Worm (Caenorhabditis elegans) whole organism, L1 larva: ENCODE results near the gene pafo-1.

Experiments used
- C04F5.9 ChIP-seq: sonication (generic microtip); optimal IDR thresholded peaks from 2 replicates; lab custom pipeline; 2016; ENCODE audit warnings: missing genetic modification characterization, missing compliant biosample characterization
- C16A3.4 ChIP-seq: fragments of 150-350 bp; optimal IDR thresholded peaks from 2 replicates; lab custom pipeline; 2014; ENCODE audit warnings: missing biosample characterization, missing genetic modification characterization
- C34B4.2 ChIP-seq: sonication (generic microtip); optimal IDR thresholded peaks from 2 replicates; lab custom pipeline; 2017; ENCODE audit warnings: mild to moderate bottlenecking, missing genetic modification characterization, missing compliant biosample characterization
- F16B12.6 ChIP-seq: fragments of 150-350 bp; optimal IDR thresholded peaks from 2 replicates; lab custom pipeline; 2014; ENCODE audit warnings: missing biosample characterization, missing genetic modification characterization
- aha-1 ChIP-seq: fragments of 150-350 bp; optimal IDR thresholded peaks from 2 replicates; lab custom pipeline; 2014; ENCODE audit warnings: missing biosample characterization, missing genetic modification characterization
- alr-1 ChIP-seq: fragments of 200-800 bp; sonication (Bioruptor generic); optimal IDR thresholded peaks from 2 replicates; lab custom pipeline; 2018; ENCODE audit warnings: borderline replicate concordance, mild to moderate bottlenecking, missing genetic modification characterization, missing compliant biosample characterization
- ama-1 ChIP-seq: fragments of 150-350 bp; optimal IDR thresholded peaks from 2 replicates; lab custom pipeline; 2014
- ceh-63 ChIP-seq: fragments of 200-800 bp; sonication (Bioruptor generic); optimal IDR thresholded peaks from 2 replicates; lab custom pipeline; 2018; ENCODE audit warnings: mild to moderate bottlenecking, missing genetic modification characterization, missing compliant biosample characterization
- ceh-8 ChIP-seq: fragments of 200-800 bp; sonication (Bioruptor generic); optimal IDR thresholded peaks from 2 replicates; lab custom pipeline; 2018; ENCODE audit warnings: mild to moderate bottlenecking, missing genetic modification characterization, moderate library complexity, missing compliant biosample characterization
- ceh-82 ChIP-seq, 3 experiments: fragments of 150-350 bp in 1 of 3; sonication (generic microtip) in 2 of 3; optimal IDR thresholded peaks; 2 replicates each; lab custom pipeline; 2014 to 2017; ENCODE audit warnings: missing biosample characterization in 3 of 3, missing genetic modification characterization in 3 of 3
- ceh-88 ChIP-seq: fragments of 200-800 bp; sonication (Bioruptor generic); IDR thresholded peaks from 2 replicates; pipeline ENCODE4 v1.3.6; 2022; ENCODE audit warnings: missing genetic modification characterization, missing compliant biosample characterization
- ceh-90 ChIP-seq: sonication (generic microtip); optimal IDR thresholded peaks from 2 replicates; lab custom pipeline; 2016; ENCODE audit warnings: missing genetic modification characterization, missing compliant biosample characterization
- ces-1 ChIP-seq: fragments of 150-350 bp; optimal IDR thresholded peaks from 2 replicates; lab custom pipeline; 2014; ENCODE audit warnings: missing biosample characterization, missing genetic modification reagents, missing genetic modification characterization
- dsc-1 ChIP-seq: sonication (generic microtip); optimal IDR thresholded peaks from 2 replicates; lab custom pipeline; 2016; ENCODE audit warnings: mild to moderate bottlenecking, missing genetic modification characterization, missing compliant biosample characterization
- efl-1 ChIP-seq, 4 experiments: fragments of 150-350 bp; optimal IDR thresholded peaks in 3 of 4; peaks in 1 of 4; 1 replicate in 1 of 4; 2 replicates in 3 of 4; lab custom pipeline; 2014; ENCODE audit warnings: missing biosample characterization in 2 of 4, missing genetic modification characterization in 2 of 4, missing genetic modification reagents in 2 of 4
- egl-13 ChIP-seq: sonication (generic microtip); optimal IDR thresholded peaks from 2 replicates; lab custom pipeline; 2016; ENCODE audit warnings: missing genotype, missing genetic modification reagents, missing genetic modification characterization, missing compliant biosample characterization
- egl-27 ChIP-seq, 2 experiments: fragments of 150-350 bp in 1 of 2; sonication (generic microtip); optimal IDR thresholded peaks; 3 replicates each; lab custom pipeline; 2017 to 2018; ENCODE audit warnings: missing biosample characterization in 2 of 2, missing genetic modification characterization in 2 of 2, missing genetic modification reagents in 2 of 2
- elt-3 ChIP-seq, 6 experiments: fragments of 150-350 bp in 1 of 6; sonication (generic microtip); optimal IDR thresholded peaks; 2 replicates each; lab custom pipeline; 2017 to 2018; ENCODE audit warnings: missing biosample characterization in 6 of 6, missing genetic modification characterization in 6 of 6, inconsistent platforms in 1 of 6
- ets-5 ChIP-seq: fragments of 200-800 bp; sonication (Bioruptor generic); IDR thresholded peaks from 2 replicates; pipeline ENCODE4 v1.3.6; 2022; ENCODE audit warnings: missing genetic modification characterization, missing compliant biosample characterization
- fkh-10 ChIP-seq: sonication (generic microtip); optimal IDR thresholded peaks from 2 replicates; lab custom pipeline; 2017; ENCODE audit warnings: missing biosample characterization, missing genetic modification reagents, missing genetic modification characterization
- fkh-4 ChIP-seq: sonication (generic microtip); optimal IDR thresholded peaks from 2 replicates; lab custom pipeline; 2016; ENCODE audit warnings: missing compliant biosample characterization, missing genetic modification characterization, borderline replicate concordance
- fkh-8 ChIP-seq: sonication (generic microtip); optimal IDR thresholded peaks from 2 replicates; lab custom pipeline; 2016; ENCODE audit warnings: mild to moderate bottlenecking, missing genetic modification characterization, missing compliant biosample characterization
- fos-1 ChIP-seq: fragments of 150-350 bp; optimal IDR thresholded peaks from 2 replicates; lab custom pipeline; 2014; ENCODE audit warnings: missing biosample characterization, missing genetic modification characterization
- grh-1 ChIP-seq: fragments of 200-800 bp; sonication (Bioruptor generic); IDR thresholded peaks from 2 replicates; pipeline ENCODE4 v1.3.6; 2022; ENCODE audit warnings: missing genetic modification reagents, missing genetic modification characterization, missing compliant biosample characterization
- hlh-17 ChIP-seq: fragments of 200-800 bp; sonication (Bioruptor generic); optimal IDR thresholded peaks from 2 replicates; lab custom pipeline; 2018; ENCODE audit warnings: missing genetic modification characterization, mild to moderate bottlenecking, missing compliant biosample characterization, moderate library complexity, borderline replicate concordance
- hpl-2 ChIP-seq: fragments of 150-350 bp; optimal IDR thresholded peaks from 2 replicates; lab custom pipeline; 2014; ENCODE audit warnings: missing biosample characterization, missing genetic modification reagents, missing genetic modification characterization
- isw-1 ChIP-seq: fragments of 200-800 bp; sonication (Bioruptor generic); IDR thresholded peaks from 2 replicates; pipeline ENCODE4 v1.3.6; 2022; ENCODE audit warnings: missing genetic modification characterization, missing compliant biosample characterization
- lin-13 ChIP-seq: fragments of 150-350 bp; optimal IDR thresholded peaks from 2 replicates; lab custom pipeline; 2014; ENCODE audit warnings: missing biosample characterization, missing genetic modification reagents, missing genetic modification characterization
- lin-15B ChIP-seq: fragments of 150-350 bp; sonication (generic microtip); optimal IDR thresholded peaks from 3 replicates; lab custom pipeline; 2014; ENCODE audit warnings: missing biosample characterization, missing genetic modification characterization
- lin-35 ChIP-seq, 2 experiments: fragments of 150-350 bp; optimal IDR thresholded peaks; 2 replicates each; lab custom pipeline; 2014; ENCODE audit warnings: missing biosample characterization in 2 of 2, missing genetic modification characterization in 2 of 2, missing genetic modification reagents in 2 of 2
- lir-3 ChIP-seq: sonication (generic microtip); optimal IDR thresholded peaks from 2 replicates; lab custom pipeline; 2016; ENCODE audit warnings: mild to moderate bottlenecking, missing genetic modification characterization, moderate library complexity, missing compliant biosample characterization; ENCODE audit not compliant: poor library complexity
- lsy-2 ChIP-seq, 2 experiments: fragments of 150-350 bp; optimal IDR thresholded peaks; 2 replicates each; lab custom pipeline; 2014; ENCODE audit warnings: missing biosample characterization in 2 of 2, missing genetic modification characterization in 2 of 2
- mab-9 ChIP-seq: fragments of 200-800 bp; sonication (Bioruptor generic); IDR thresholded peaks from 2 replicates; pipeline ENCODE4 v1.3.6; 2022; ENCODE audit warnings: missing genetic modification reagents, missing genetic modification characterization, missing compliant biosample characterization
- mdl-1 ChIP-seq, 2 experiments: fragments of 150-350 bp; optimal IDR thresholded peaks; 2 replicates each; lab custom pipeline; 2014 to 2017; ENCODE audit warnings: missing biosample characterization in 2 of 2, missing genetic modification characterization in 2 of 2, inconsistent platforms in 1 of 2
- mef-2 ChIP-seq: fragments of 150-350 bp; optimal IDR thresholded peaks from 2 replicates; lab custom pipeline; 2014; ENCODE audit warnings: missing biosample characterization, missing genetic modification characterization
- nhr-11 ChIP-seq: fragments of 150-350 bp; optimal IDR thresholded peaks from 2 replicates; lab custom pipeline; 2014; ENCODE audit warnings: missing biosample characterization, missing genetic modification characterization
- nhr-12 ChIP-seq: sonication (generic microtip); optimal IDR thresholded peaks from 2 replicates; lab custom pipeline; 2017; ENCODE audit warnings: missing biosample characterization, missing genetic modification characterization
- nhr-20 ChIP-seq: sonication (generic microtip); optimal IDR thresholded peaks from 2 replicates; lab custom pipeline; 2016; ENCODE audit warnings: mild to moderate bottlenecking, missing genetic modification characterization, missing compliant biosample characterization
- nhr-28 ChIP-seq: fragments of 150-350 bp; optimal IDR thresholded peaks from 2 replicates; lab custom pipeline; 2014; ENCODE audit warnings: missing biosample characterization, missing genetic modification characterization
- nhr-47 ChIP-seq: sonication (generic microtip); optimal IDR thresholded peaks from 2 replicates; lab custom pipeline; 2016; ENCODE audit warnings: mild to moderate bottlenecking, missing genetic modification characterization, moderate library complexity, missing compliant biosample characterization
- nhr-77 ChIP-seq: fragments of 150-350 bp; optimal IDR thresholded peaks from 2 replicates; lab custom pipeline; 2014; ENCODE audit warnings: missing biosample characterization, missing genetic modification characterization
- nhr-85 ChIP-seq: sonication (generic microtip); peaks from one replicate; lab custom pipeline; 2016; ENCODE audit warnings: missing genetic modification characterization, inconsistent platforms, missing compliant biosample characterization
- pax-3 ChIP-seq: fragments of 200-800 bp; sonication (Bioruptor generic); optimal IDR thresholded peaks from 2 replicates; lab custom pipeline; 2018; ENCODE audit warnings: mild to moderate bottlenecking, missing genetic modification characterization, moderate library complexity, missing compliant biosample characterization
- pqm-1 ChIP-seq: sonication (generic microtip); optimal IDR thresholded peaks from 3 replicates; lab custom pipeline; 2017; ENCODE audit warnings: missing biosample characterization, missing genetic modification characterization
- skn-1 ChIP-seq: fragments of 150-350 bp; optimal IDR thresholded peaks from 2 replicates; lab custom pipeline; 2014; ENCODE audit warnings: missing biosample characterization, missing genetic modification characterization
- snpc-4 ChIP-seq: fragments of 150-350 bp; optimal IDR thresholded peaks from 2 replicates; lab custom pipeline; 2014; ENCODE audit warnings: missing biosample characterization, missing genetic modification characterization
- sox-4 ChIP-seq: sonication (generic microtip); optimal IDR thresholded peaks from 2 replicates; lab custom pipeline; 2016; ENCODE audit warnings: missing genetic modification characterization, missing compliant biosample characterization
- sup-37 ChIP-seq: fragments of 200-800 bp; sonication (Bioruptor generic); optimal IDR thresholded peaks from 2 replicates; lab custom pipeline; 2018; ENCODE audit warnings: mild to moderate bottlenecking, missing genetic modification characterization, missing compliant biosample characterization
- swsn-7 ChIP-seq: sonication (generic microtip); optimal IDR thresholded peaks from 2 replicates; lab custom pipeline; 2016; ENCODE audit warnings: missing genetic modification characterization, missing compliant biosample characterization
- tbx-2 ChIP-seq: sonication (generic microtip); optimal IDR thresholded peaks from 2 replicates; lab custom pipeline; 2016; ENCODE audit warnings: missing genetic modification characterization, missing compliant biosample characterization
- tlp-1 ChIP-seq: fragments of 150-350 bp; optimal IDR thresholded peaks from 2 replicates; lab custom pipeline; 2014; ENCODE audit warnings: missing biosample characterization, missing genetic modification characterization
- unc-130 ChIP-seq: fragments of 150-350 bp; optimal IDR thresholded peaks from 2 replicates; lab custom pipeline; 2017; ENCODE audit warnings: missing biosample characterization, missing genetic modification characterization, inconsistent platforms
- unc-98 ChIP-seq: fragments of 200-800 bp; sonication (Bioruptor generic); IDR thresholded peaks from 2 replicates; pipeline ENCODE4 v1.3.6; 2022; ENCODE audit warnings: missing genetic modification characterization, missing compliant biosample characterization
- xbp-1 ChIP-seq: sonication (generic microtip); optimal IDR thresholded peaks from 2 replicates; lab custom pipeline; 2016; ENCODE audit warnings: missing genetic modification characterization, missing compliant biosample characterization

The pafo-1 gene

ce11 chrV:11570169-11570651, 48.7 kb downstream of the pafo-1 start, which contains the start of the genes nhr-101 and pms-2 (continued):
- TF ChIP-seq elt-3 (tag; optimal IDR thresholded peaks at IDR 0.05; lab: Kevin White, UChicago) (peak in 1 of 6 experiments; percentile 24), lin-13 (GFP tag; lab: Kevin White, UChicago) (no peak), ceh-88 (no peak), nhr-20 (tag; lab: Kevin White, UChicago) (peak; percentile 51), mdl-1 (tag; optimal IDR thresholded peaks at IDR 0.05; lab: Kevin White, UChicago) (no peak), nhr-77 (tag; lab: Kevin White, UChicago) (no peak), tlp-1 (tag; lab: Kevin White, UChicago) (no peak), egl-13 (tag; lab: Kevin White, UChicago) (no peak), F16B12.6 (no peak), nhr-85 (peak; percentile 76), fkh-8 (tag; lab: Kevin White, UChicago) (no peak), C16A3.4 (tag; lab: Kevin White, UChicago) (no peak), nhr-12 (no peak), nhr-47 (tag; lab: Kevin White, UChicago) (no peak), ets-5 (GFP tag; lab: Robert Waterston, UW) (no peak), pax-3 (tag; lab: Kevin White, UChicago) (no peak), grh-1 (GFP tag; lab: Robert Waterston, UW) (no peak), tbx-2 (tag; lab: Kevin White, UChicago) (no peak), ceh-8 (GFP tag; lab: Kevin White, UChicago) (no peak), hpl-2 (GFP tag; lab: Kevin White, UChicago) (no peak), nhr-11 (no peak), fkh-10 (GFP tag; lab: Kevin White, UChicago) (no peak), ama-1 (lab: Kevin White, UChicago) (no peak), nhr-28 (no peak), mab-9 (GFP tag; lab: Robert Waterston, UW) (no peak), skn-1 (tag; lab: Kevin White, UChicago) (peak; percentile 76), ceh-90 (tag; lab: Kevin White, UChicago) (no peak), lin-35 (GFP tag; optimal IDR thresholded peaks at IDR 0.05; lab: Kevin White, UChicago) (peak in 1 of 2 experiments; percentile 19), sox-4 (tag; lab: Kevin White, UChicago) (no peak), ceh-82 (tag; optimal IDR thresholded peaks at IDR 0.05; lab: Kevin White, UChicago) (no peak), C34B4.2 (tag; lab: Kevin White, UChicago) (no peak), fos-1 (tag; lab: Kevin White, UChicago) (no peak), efl-1 (optimal IDR thresholded peaks at IDR 0.05; lab: Kevin White, UChicago) (no peak), efl-1 (GFP tag; optimal IDR thresholded peaks at IDR 0.05 in 1 of 2; lab: Kevin White, UChicago) (peak in 1 of 2 experiments; percentile 87), unc-98 (GFP tag; lab: Robert Waterston, UW) (no peak), pqm-1 (tag; lab: Kevin White, UChicago) (no peak), mef-2 (tag; lab: Kevin White, UChicago) (no peak), alr-1 (no peak), unc-130 (tag; lab: Kevin White, UChicago) (no peak), sup-37 (no peak), ces-1 (no peak), aha-1 (tag; lab: Kevin White, UChicago) (no peak), dsc-1 (tag; lab: Kevin White, UChicago) (peak; percentile 73), ceh-63 (no peak), lir-3 (tag; lab: Kevin White, UChicago) (no peak), fkh-4 (no peak), xbp-1 (no peak), lin-15B (tag; lab: Kevin White, UChicago) (no peak), C04F5.9 (no peak), isw-1 (no peak), egl-27 (tag; optimal IDR thresholded peaks at IDR 0.05; lab: Kevin White, UChicago) (no peak), lsy-2 (tag; optimal IDR thresholded peaks at IDR 0.05; lab: Kevin White, UChicago) (no peak), hlh-17 (no peak), swsn-7 (no peak), snpc-4 (tag; lab: Kevin White, UChicago) (no peak)
